Worm (Caenorhabditis elegans) whole organism, midembryonic: Measurements from ENCODE around the gene gcp-2.2.

ENCODE experiments used
- T22C8.4 ChIP-seq: fragments of 200-800 bp; sonication (Bioruptor generic); IDR thresholded peaks from 2 replicates; pipeline ENCODE4 v1.3.6; 2022; ENCODE audit warnings: missing genetic modification characterization, missing compliant biosample characterization
- cog-1 ChIP-seq: sonication (generic microtip); optimal IDR thresholded peaks from 2 replicates; lab custom pipeline; 2016; ENCODE audit warnings: missing genetic modification characterization, missing compliant biosample characterization
- flt-1 ChIP-seq: fragments of 200-800 bp; sonication (Bioruptor generic); IDR thresholded peaks from 2 replicates; pipeline ENCODE4 v1.3.6; 2022; ENCODE audit warnings: missing genetic modification characterization, missing compliant biosample characterization
- klf-2 ChIP-seq: fragments of 200-800 bp; sonication (Bioruptor generic); conservative IDR thresholded peaks from 2 replicates; pipeline ENCODE4 v1.3.6; 2022; ENCODE audit warnings: missing genetic modification reagents, missing genetic modification characterization, missing compliant biosample characterization
- med-1 ChIP-seq: sonication (generic microtip); optimal IDR thresholded peaks from 2 replicates; lab custom pipeline; 2017; ENCODE audit warnings: missing genetic modification characterization, mild to moderate bottlenecking, missing compliant biosample characterization, antibody characterized with exemption, missing genetic modification reagents; ENCODE audit not compliant: insufficient read depth
- ref-1 ChIP-seq: fragments of 200-800 bp; sonication (Bioruptor generic); conservative IDR thresholded peaks from 2 replicates; pipeline ENCODE4 v1.3.6; 2022; ENCODE audit warnings: missing genetic modification reagents, missing genetic modification characterization, missing compliant biosample characterization
- tab-1 ChIP-seq: fragments of 200-800 bp; sonication (Bioruptor generic); IDR thresholded peaks from 2 replicates; pipeline ENCODE4 v1.3.6; 2022; ENCODE audit warnings: missing genetic modification characterization, missing compliant biosample characterization
- ztf-23 ChIP-seq: fragments of 200-800 bp; sonication (Bioruptor generic); IDR thresholded peaks from 2 replicates; pipeline ENCODE4 v1.3.6; 2022; ENCODE audit warnings: missing genetic modification reagents, missing genetic modification characterization, missing compliant biosample characterization
- ztf-29 ChIP-seq: fragments of 200-800 bp; sonication (Bioruptor generic); IDR thresholded peaks from 2 replicates; pipeline ENCODE4 v1.3.6; 2022; ENCODE audit warnings: missing genetic modification reagents, missing genetic modification characterization, missing compliant biosample characterization

gcp-2.2 gene

ce11 chrX:11517433-11517832 lies 20.1 kb upstream of the gcp-2.2 start:
- TF ChIP-seq flt-1 (GFP tag; lab: Robert Waterston, UW) (no peak), cog-1 (tag; lab: Kevin White, UChicago) (no peak), med-1 (GFP tag; lab: Kevin White, UChicago) (no peak), ref-1 (GFP tag; lab: Robert Waterston, UW) (no peak), tab-1 (no peak), T22C8.4 (no peak), klf-2 (GFP tag; lab: Robert Waterston, UW) (no peak), ztf-29 (GFP tag; lab: Robert Waterston, UW) (no peak), ztf-23 (GFP tag; lab: Robert Waterston, UW) (no peak)

- no peak for TF ChIP-seq ztf-23 (GFP tag; lab: Robert Waterston, UW)
- TF ChIP-seq klf-2 (GFP tag; lab: Robert Waterston, UW): no peak
- TF ChIP-seq ztf-29 (GFP tag; lab: Robert Waterston, UW): no peak
Observed at ce11 chrX:11518415-11518814, 19.1 kb upstream of the gcp-2.2 start.

ce11 chrX:11519016-11519509 lies 18.5 kb upstream of the gcp-2.2 start, which contains the start of gene hpo-34:
Gene hpo-34 (minus strand): TSS chrX:11519066.
- TF ChIP-seq T22C8.4: no peak
- no peak for TF ChIP-seq ztf-29 (GFP tag; lab: Robert Waterston, UW)
- TF ChIP-seq ztf-23 (GFP tag; lab: Robert Waterston, UW): no peak
- no peak for TF ChIP-seq ref-1 (GFP tag; lab: Robert Waterston, UW)
- TF ChIP-seq flt-1 (GFP tag; lab: Robert Waterston, UW): no peak
- no peak for TF ChIP-seq med-1 (GFP tag; lab: Kevin White, UChicago)
- TF ChIP-seq tab-1: no peak
- no peak for TF ChIP-seq cog-1 (tag; lab: Kevin White, UChicago)

- no peak for TF ChIP-seq T22C8.4
- peak; percentile 59 for TF ChIP-seq cog-1 (tag; lab: Kevin White, UChicago)
- TF ChIP-seq flt-1 (GFP tag; lab: Robert Waterston, UW): 0 out of 2 replicates have a peak, but pooled peaks have one; percentile 7
Observed at ce11 chrX:11522058-11522757, 15.3 kb upstream of the gcp-2.2 start, which contains the start of gene sdc-2. Gene sdc-2 (plus strand): TSS chrX:11522707.

- TF ChIP-seq med-1 (GFP tag; lab: Kevin White, UChicago) (no peak), tab-1 (no peak)
Observed at ce11 chrX:11523704-11524103, 13.8 kb upstream of the gcp-2.2 start.

- TF ChIP-seq flt-1 (GFP tag; lab: Robert Waterston, UW) (no peak), med-1 (GFP tag; lab: Kevin White, UChicago) (no peak), ztf-23 (GFP tag; lab: Robert Waterston, UW) (no peak), ref-1 (GFP tag; lab: Robert Waterston, UW) (no peak), T22C8.4 (no peak), cog-1 (tag; lab: Kevin White, UChicago) (no peak), ztf-29 (GFP tag; lab: Robert Waterston, UW) (no peak), tab-1 (no peak), klf-2 (GFP tag; lab: Robert Waterston, UW) (no peak)
Observed at ce11 chrX:11533543-11534003, 3.9 kb upstream of the gcp-2.2 start, which contains the start of gene C35C5.8. Gene C35C5.8 (plus strand): TSS chrX:11533593.

- TF ChIP-seq T22C8.4 (no peak), tab-1 (no peak), cog-1 (tag; lab: Kevin White, UChicago) (no peak), flt-1 (GFP tag; lab: Robert Waterston, UW) (no peak), ref-1 (GFP tag; lab: Robert Waterston, UW) (no peak), ztf-29 (GFP tag; lab: Robert Waterston, UW) (no peak), klf-2 (GFP tag; lab: Robert Waterston, UW) (no peak), med-1 (GFP tag; lab: Kevin White, UChicago) (no peak), ztf-23 (GFP tag; lab: Robert Waterston, UW) (no peak)
Observed at ce11 chrX:11534443-11534842, 3.1 kb upstream of the gcp-2.2 start.

ce11 chrX:11536408-11536807 lies 1.1 kb upstream of the gcp-2.2 start, which contains the start of gene C35C5.9:
Gene C35C5.9 (plus strand): TSS chrX:11536568.
- TF ChIP-seq ztf-29 (GFP tag; lab: Robert Waterston, UW) (no peak), tab-1 (no peak), klf-2 (GFP tag; lab: Robert Waterston, UW) (no peak), ztf-23 (GFP tag; lab: Robert Waterston, UW) (no peak), cog-1 (tag; lab: Kevin White, UChicago) (no peak)

- TF ChIP-seq ztf-23 (GFP tag; lab: Robert Waterston, UW): no peak
- no peak for TF ChIP-seq klf-2 (GFP tag; lab: Robert Waterston, UW)
- no peak for TF ChIP-seq flt-1 (GFP tag; lab: Robert Waterston, UW)
- no peak for TF ChIP-seq cog-1 (tag; lab: Kevin White, UChicago)
- no peak for TF ChIP-seq ztf-29 (GFP tag; lab: Robert Waterston, UW)
- no peak for TF ChIP-seq ref-1 (GFP tag; lab: Robert Waterston, UW)
- TF ChIP-seq T22C8.4: no peak
- TF ChIP-seq med-1 (GFP tag; lab: Kevin White, UChicago): no peak
- TF ChIP-seq tab-1: no peak
Observed at ce11 chrX:11541690-11542089, 4.2 kb downstream of the gcp-2.2 start.
